Worm (Caenorhabditis elegans): ENCODE data around the gene dos-1.

- TF ChIP-seq hlh-15 (tag; optimal IDR thresholded peaks at IDR 0.05) (no peak), pros-1 (tag; optimal IDR thresholded peaks at IDR 0.05) (no peak), ama-1 (optimal IDR thresholded peaks at IDR 0.05) (no peak), npax-4 (tag; optimal IDR thresholded peaks at IDR 0.05) (no peak), lin-11 (tag; optimal IDR thresholded peaks at IDR 0.05) (no peak), ceh-48 (tag; optimal IDR thresholded peaks at IDR 0.05) (no peak), dve-1 (tag; optimal IDR thresholded peaks at IDR 0.05) (no peak), nfya-1 (tag; optimal IDR thresholded peaks at IDR 0.05) (no peak), odd-2 (tag; optimal IDR thresholded peaks at IDR 0.05) (no peak), nhr-232 (tag; optimal IDR thresholded peaks at IDR 0.05) (no peak), pqm-1 (tag; optimal IDR thresholded peaks at IDR 0.05) (no peak), dmd-4 (tag; optimal IDR thresholded peaks at IDR 0.05; ENCODE audit: borderline replicate concordance) (no peak)
Measured at ce11 chrIII:9125789-9126304, 22.1 kb downstream of the dos-1 start, which contains the start of gene sec-16A.1.

All from whole organism, late embryonic.